Worm (Caenorhabditis elegans) whole organism, late embryonic: ENCODE data around the gene T19C4.1.

Source experiments
- ets-4 ChIP-seq: sonication (generic microtip); optimal IDR thresholded peaks from 2 replicates; lab custom pipeline; 2016; ENCODE audit warnings: missing genetic modification characterization, missing compliant biosample characterization
- mec-3 ChIP-seq: sonication (generic microtip); optimal IDR thresholded peaks from 2 replicates; lab custom pipeline; 2016; ENCODE audit warnings: borderline replicate concordance, missing genetic modification characterization, missing compliant biosample characterization
- nfya-1 ChIP-seq: sonication (generic microtip); optimal IDR thresholded peaks from 2 replicates; lab custom pipeline; 2017; ENCODE audit warnings: missing genetic modification characterization, mild to moderate bottlenecking, missing compliant biosample characterization, antibody characterized with exemption, moderate library complexity
- nhr-11 ChIP-seq: fragments of 150-350 bp; optimal IDR thresholded peaks from 2 replicates; lab custom pipeline; 2014; ENCODE audit warnings: missing biosample characterization, missing genetic modification characterization
- sox-4 ChIP-seq: sonication (generic microtip); optimal IDR thresholded peaks from 2 replicates; lab custom pipeline; 2017; ENCODE audit warnings: mild to moderate bottlenecking, missing genetic modification characterization, inconsistent platforms, missing compliant biosample characterization
- unc-86 ChIP-seq: sonication (generic microtip); optimal IDR thresholded peaks from 2 replicates; lab custom pipeline; 2016; ENCODE audit warnings: missing genetic modification characterization, missing compliant biosample characterization

ce11 chrV:11149405-11149804, at the start of gene T19C4.1:
- TF ChIP-seq sox-4 (tag; lab: Kevin White, UChicago): no peak
- no peak for TF ChIP-seq unc-86
- no peak for TF ChIP-seq nfya-1 (tag; lab: Kevin White, UChicago)
- TF ChIP-seq mec-3 (tag; lab: Kevin White, UChicago): no peak
- TF ChIP-seq ets-4: no peak
- TF ChIP-seq nhr-11: no peak
